Worm (Caenorhabditis elegans): ENCODE data around the gene B0403.6.

DNA sequence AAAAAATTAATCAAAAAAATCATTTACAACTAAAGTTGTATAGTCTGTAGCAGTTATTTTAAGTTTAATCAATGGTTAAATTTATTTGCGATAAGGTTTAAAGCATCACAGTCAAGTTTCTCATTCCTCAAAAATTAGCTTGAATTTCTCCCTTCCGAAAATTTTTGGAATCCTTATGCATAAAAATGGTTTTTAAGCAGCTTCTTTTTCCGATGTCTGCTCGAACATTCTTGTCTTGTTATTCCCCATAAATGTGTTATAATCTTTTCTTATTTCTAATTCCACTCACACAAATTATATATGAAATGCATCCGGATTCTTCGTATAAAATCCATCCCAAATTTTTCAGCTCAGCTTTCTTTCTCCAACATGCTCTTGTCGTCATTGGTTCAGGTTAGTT lies 26.3 kb upstream of the B0403.6 start, which contains the start of gene C36B7.3:
- no peak for TF ChIP-seq unc-62 (GFP tag; optimal IDR thresholded peaks at IDR 0.05)
- TF ChIP-seq nhr-12 (tag; optimal IDR thresholded peaks at IDR 0.05) = no peak
- TF ChIP-seq snpc-4 (tag; optimal IDR thresholded peaks at IDR 0.05) = no peak
- TF ChIP-seq mab-5 (tag; optimal IDR thresholded peaks at IDR 0.05) = no peak
- TF ChIP-seq pha-4 (tag; optimal IDR thresholded peaks at IDR 0.05) = no peak
- no peak for TF ChIP-seq unc-39 (tag; optimal IDR thresholded peaks at IDR 0.05)
- no peak for TF ChIP-seq sptf-1 (tag; optimal IDR thresholded peaks at IDR 0.05)
- no peak for TF ChIP-seq elt-3 (tag; optimal IDR thresholded peaks at IDR 0.05)
- TF ChIP-seq cnd-1 (tag; optimal IDR thresholded peaks at IDR 0.05) = no peak
- no peak for TF ChIP-seq ceh-43 (GFP tag; optimal IDR thresholded peaks at IDR 0.05)
- TF ChIP-seq lin-13 (tag; optimal IDR thresholded peaks at IDR 0.05) = no peak
- no peak for TF ChIP-seq M03D4.4 (tag; optimal IDR thresholded peaks at IDR 0.05)
